Worm (Caenorhabditis elegans) whole organism, L4/young adult: Measurements from ENCODE around the gene col-37.

Experiments
- W03F9.2 ChIP-seq: fragments of 150-350 bp; optimal IDR thresholded peaks from 2 replicates; lab custom pipeline; 2014; ENCODE audit warnings: missing biosample characterization, missing genetic modification characterization
- dao-5 ChIP-seq: sonication (generic microtip); optimal IDR thresholded peaks from 2 replicates; lab custom pipeline; 2016; ENCODE audit warnings: missing genotype, missing genetic modification characterization, moderate library complexity, missing compliant biosample characterization

DNA sequence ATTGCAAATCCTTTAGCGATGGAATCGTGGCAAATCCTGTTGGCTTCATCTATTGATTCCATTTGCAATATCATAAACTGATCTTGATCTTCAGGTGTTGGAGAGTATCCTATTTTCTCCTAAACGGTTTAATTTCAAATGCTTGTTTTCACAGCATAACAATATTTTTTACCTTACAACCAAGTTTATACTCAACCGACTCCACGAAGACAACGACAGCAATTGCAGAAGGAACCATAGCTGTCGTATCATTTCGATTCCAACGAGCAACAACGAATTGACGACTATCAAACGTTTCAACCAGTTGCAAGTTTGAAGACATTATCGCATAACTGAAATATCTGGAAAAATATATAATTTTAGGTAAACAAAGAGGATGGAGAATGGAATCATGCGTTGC is 16.3 kb upstream of the col-37 start, which contains the start of gene usip-1:
- TF ChIP-seq W03F9.2 (tag; lab: Kevin White, UChicago) (no peak), dao-5 (tag; lab: Kevin White, UChicago) (no peak)
